Fruit fly (Drosophila melanogaster) whole organism, prepupa: ENCODE results near the gene flw.

Source experiments
- CG11294 ChIP-seq: fragments of 200-800 bp; sonication (Bioruptor generic); IDR thresholded peaks from 2 replicates; pipeline ENCODE4 v1.3.6; 2022; ENCODE audit warnings: missing biosample characterization, missing genetic modification characterization
- CG16779 ChIP-seq: fragments of 200-800 bp; sonication (Bioruptor generic); optimal IDR thresholded peaks from 3 replicates; lab custom pipeline; 2017; ENCODE audit warnings: missing biosample characterization, mild to moderate bottlenecking, missing genetic modification characterization
- CG6792 ChIP-seq: fragments of 200-800 bp; sonication (Bioruptor generic); optimal IDR thresholded peaks from 3 replicates; lab custom pipeline; 2016; ENCODE audit warnings: missing biosample characterization, missing genetic modification characterization
- CG6808 ChIP-seq: fragments of 200-800 bp; sonication (Bioruptor generic); optimal IDR thresholded peaks from 3 replicates; lab custom pipeline; 2017; ENCODE audit warnings: missing biosample characterization, missing genetic modification characterization, mild to moderate bottlenecking, moderate library complexity, missing genetic modification reagents
- CG6854 ChIP-seq: fragments of 200-800 bp; sonication (Bioruptor generic); optimal IDR thresholded peaks from 2 replicates; lab custom pipeline; 2017; ENCODE audit warnings: missing biosample characterization, mild to moderate bottlenecking, missing genetic modification characterization
- OdsH ChIP-seq: fragments of 200-800 bp; sonication (Bioruptor generic); optimal IDR thresholded peaks from 3 replicates; lab custom pipeline; 2016; ENCODE audit warnings: missing biosample characterization, missing genetic modification characterization
- Sox102F ChIP-seq: fragments of 200-800 bp; sonication (Bioruptor generic); optimal IDR thresholded peaks from 2 replicates; lab custom pipeline; 2016; ENCODE audit warnings: missing biosample characterization, mild to moderate bottlenecking, missing genetic modification characterization
- dsx ChIP-seq: fragments of 200-800 bp; optimal IDR thresholded peaks from 3 replicates; lab custom pipeline; 2019; ENCODE audit warnings: missing biosample characterization, mild to moderate bottlenecking, missing genetic modification characterization, moderate library complexity; ENCODE audit not compliant: poor library complexity, severe bottlenecking
- eg ChIP-seq: fragments of 200-800 bp; sonication (Bioruptor generic); IDR thresholded peaks from 3 replicates; pipeline ENCODE4 v1.3.6; 2022; ENCODE audit warnings: missing biosample characterization, missing genetic modification characterization
- fkh ChIP-seq: fragments of 200-800 bp; sonication (Bioruptor generic); optimal IDR thresholded peaks from 3 replicates; lab custom pipeline; 2017; ENCODE audit warnings: missing biosample characterization, mild to moderate bottlenecking, missing genetic modification characterization, moderate library complexity
- pdm3 ChIP-seq: fragments of 200-800 bp; sonication (Bioruptor generic); optimal IDR thresholded peaks from 3 replicates; lab custom pipeline; 2016; ENCODE audit warnings: missing biosample characterization, missing genetic modification characterization
- ss ChIP-seq, 2 experiments: fragments of 200-800 bp; sonication (Bioruptor generic); optimal IDR thresholded peaks; 2 replicates in 1 of 2; 3 replicates in 1 of 2; lab custom pipeline; 2017 to 2018; ENCODE audit warnings: mild to moderate bottlenecking in 2 of 2, missing biosample characterization in 2 of 2, missing genetic modification characterization in 2 of 2, moderate library complexity in 1 of 2
- vri ChIP-seq: fragments of 200-800 bp; sonication (Bioruptor generic); optimal IDR thresholded peaks from 3 replicates; lab custom pipeline; 2016; ENCODE audit warnings: missing biosample characterization, mild to moderate bottlenecking, missing genetic modification characterization

DNA sequence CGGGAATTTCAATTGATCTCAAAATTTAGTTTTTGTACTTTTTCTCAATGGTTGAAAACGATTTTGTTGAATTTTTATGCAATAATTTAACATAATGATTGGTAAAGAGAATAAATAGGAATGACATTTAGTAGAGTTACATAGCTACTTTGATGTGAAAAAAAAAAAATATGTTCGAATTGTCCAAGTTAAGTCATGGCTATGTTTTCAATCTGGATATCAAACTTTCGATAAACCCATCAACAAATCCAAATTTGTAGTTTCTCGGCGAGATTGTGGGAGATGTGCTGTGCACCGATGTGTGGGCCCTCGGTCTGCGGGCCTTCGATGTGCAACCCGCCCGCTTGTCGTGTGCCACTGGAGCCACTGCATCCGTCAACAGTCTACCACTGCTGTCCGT is 10.5 kb upstream of the flw start, which contains the start of the genes CG32686 and CG2898:
- TF ChIP-seq CG6854 (no peak), vri (GFP tag; lab: Kevin White, UChicago) (no peak), pdm3 (GFP tag; lab: Kevin White, UChicago) (no peak), fkh (no peak), ss (GFP tag; optimal IDR thresholded peaks at IDR 0.05; lab: Kevin White, UChicago) (no peak), OdsH (GFP tag; lab: Kevin White, UChicago) (no peak), dsx (no peak), CG6808 (GFP tag; lab: Kevin White, UChicago) (no peak), CG16779 (tag; lab: Kevin White, UChicago) (no peak), CG6792 (GFP tag; lab: Kevin White, UChicago) (no peak), CG11294 (no peak), eg (GFP tag; lab: Robert Waterston, UW) (no peak), Sox102F (GFP tag; lab: Kevin White, UChicago) (no peak)
